Worm (Caenorhabditis elegans): ENCODE data around the gene C36C5.15.

- no peak for TF ChIP-seq W03F9.2 (tag; optimal IDR thresholded peaks at IDR 0.05)
- TF ChIP-seq dao-5 (tag; optimal IDR thresholded peaks at IDR 0.05) = no peak
- no peak for TF ChIP-seq him-1 (tag; optimal IDR thresholded peaks at IDR 0.05)
Measured at ce11 chrV:3156786-3157185, 11.8 kb downstream of the C36C5.15 start, which contains the start of gene exh-1.

Measured in whole organism, L4/young adult.